Fruit fly (Drosophila melanogaster): ENCODE measurements around the gene CG15005.

- TF ChIP-seq h (optimal IDR thresholded peaks at IDR 0.05) (no peak), psq (optimal IDR thresholded peaks at IDR 0.05) (no peak)
These were observed 26.1 kb downstream of the CG15005 start, which contains the start of gene Teh4 for dm6 chr3L:4177981-4178562.
